Worm (Caenorhabditis elegans): ENCODE results near the gene F17E9.5.

F17E9.5 gene

ce11 chrIV:8301925-8302324, 43.7 kb upstream of the F17E9.5 start:
- peak; percentile 45 for TF ChIP-seq sma-3 (GFP tag; optimal IDR thresholded peaks at IDR 0.05)
- peak; percentile 17 for TF ChIP-seq nhr-129 (tag; optimal IDR thresholded peaks at IDR 0.05)
- peak; percentile 27 for TF ChIP-seq sem-4 (tag; optimal IDR thresholded peaks at IDR 0.05)
- peak; percentile 48 for TF ChIP-seq nhr-25 (tag; optimal IDR thresholded peaks at IDR 0.05)
- TF ChIP-seq nhr-6 (tag; optimal IDR thresholded peaks at IDR 0.05) = no peak
- peak; percentile 46 for TF ChIP-seq fos-1 (tag; optimal IDR thresholded peaks at IDR 0.05)
- peak; percentile 59 for TF ChIP-seq nhr-21 (tag; optimal IDR thresholded peaks at IDR 0.05)
- TF ChIP-seq unc-62 (GFP tag; optimal IDR thresholded peaks at IDR 0.05) = no peak
- peak; percentile 20 for TF ChIP-seq crh-2 (tag; optimal IDR thresholded peaks at IDR 0.05)
- peak; percentile 23 for TF ChIP-seq peb-1 (tag; optimal IDR thresholded peaks at IDR 0.05)

- peak; percentile 62 for TF ChIP-seq blmp-1 (tag; optimal IDR thresholded peaks at IDR 0.05; ENCODE audit: insufficient read depth)
- no peak for TF ChIP-seq sma-9 (GFP tag; optimal IDR thresholded peaks at IDR 0.05)
- no peak for TF ChIP-seq sma-9 (tag; optimal IDR thresholded peaks at IDR 0.05)
- no peak for TF ChIP-seq unc-62 (GFP tag; optimal IDR thresholded peaks at IDR 0.05)
- no peak for TF ChIP-seq peb-1 (tag; optimal IDR thresholded peaks at IDR 0.05)
- no peak for TF ChIP-seq ztf-4 (tag; optimal IDR thresholded peaks at IDR 0.05)
- no peak for TF ChIP-seq mdl-1 (tag; optimal IDR thresholded peaks at IDR 0.05)
- TF ChIP-seq mab-5 (tag; optimal IDR thresholded peaks at IDR 0.05) = no peak
- no peak for TF ChIP-seq snpc-4 (tag; optimal IDR thresholded peaks at IDR 0.05)
- no peak for TF ChIP-seq ZK546.5 (tag; optimal IDR thresholded peaks at IDR 0.05)
- peak; percentile 56 for TF ChIP-seq nhr-25 (tag; optimal IDR thresholded peaks at IDR 0.05)
Measured at ce11 chrIV:8302648-8303161, 42.9 kb upstream of the F17E9.5 start.

ce11 chrIV:8303668-8304067, 42.0 kb upstream of the F17E9.5 start, which contains the start of gene vha-5:
Gene vha-5, plus strand, starts transcription at chrIV:8303968.
- TF ChIP-seq egl-27 (tag; optimal IDR thresholded peaks at IDR 0.05) (no peak), unc-39 (tag; optimal IDR thresholded peaks at IDR 0.05) (no peak), lin-39 (tag; optimal IDR thresholded peaks at IDR 0.05) (no peak), ztf-11 (tag; optimal IDR thresholded peaks at IDR 0.05) (no peak), sem-4 (tag; optimal IDR thresholded peaks at IDR 0.05) (no peak), elt-3 (tag; optimal IDR thresholded peaks at IDR 0.05) (no peak), zag-1 (tag; optimal IDR thresholded peaks at IDR 0.05) (no peak), lin-13 (GFP tag; optimal IDR thresholded peaks at IDR 0.05) (no peak), peb-1 (tag; optimal IDR thresholded peaks at IDR 0.05) (no peak), Y55F3AM.14 (GFP tag; optimal IDR thresholded peaks at IDR 0.05) (no peak), unc-55 (GFP tag; optimal IDR thresholded peaks at IDR 0.05) (no peak), ama-1 (optimal IDR thresholded peaks at IDR 0.05) (no peak)

ce11 chrIV:8307408-8307807, 38.2 kb upstream of the F17E9.5 start:
- TF ChIP-seq ceh-82 (tag; optimal IDR thresholded peaks at IDR 0.05) (no peak), blmp-1 (tag; optimal IDR thresholded peaks at IDR 0.05; ENCODE audit: insufficient read depth) (no peak), nhr-25 (tag; optimal IDR thresholded peaks at IDR 0.05) (peak; percentile 27)

ce11 chrIV:8312105-8312504, 33.5 kb upstream of the F17E9.5 start:
- no peak for TF ChIP-seq aly-2 (tag; optimal IDR thresholded peaks at IDR 0.05)
- no peak for TF ChIP-seq unc-39 (tag; optimal IDR thresholded peaks at IDR 0.05)
- TF ChIP-seq unc-62 (GFP tag; optimal IDR thresholded peaks at IDR 0.05) = no peak
- no peak for TF ChIP-seq sma-3 (GFP tag; optimal IDR thresholded peaks at IDR 0.05)
- TF ChIP-seq nhr-12 (tag; optimal IDR thresholded peaks at IDR 0.05) = no peak
- no peak for TF ChIP-seq gmeb-1 (tag; optimal IDR thresholded peaks at IDR 0.05)

ce11 chrIV:8312846-8313245, 32.8 kb upstream of the F17E9.5 start, which contains the start of gene F35H10.10:
Gene F35H10.10, minus strand, starts transcription at chrIV:8312946.
- no peak for TF ChIP-seq nhr-21 (tag; optimal IDR thresholded peaks at IDR 0.05)
- TF ChIP-seq lsy-2 (tag; optimal IDR thresholded peaks at IDR 0.05) = no peak
- no peak for TF ChIP-seq sma-9 (GFP tag; optimal IDR thresholded peaks at IDR 0.05)
- no peak for TF ChIP-seq sma-9 (tag; optimal IDR thresholded peaks at IDR 0.05)
- TF ChIP-seq nhr-6 (tag; optimal IDR thresholded peaks at IDR 0.05) = no peak
- TF ChIP-seq egl-27 (tag; optimal IDR thresholded peaks at IDR 0.05) = no peak
- TF ChIP-seq nhr-11 (tag; optimal IDR thresholded peaks at IDR 0.05) = no peak
- no peak for TF ChIP-seq blmp-1 (tag; optimal IDR thresholded peaks at IDR 0.05; ENCODE audit: insufficient read depth)
- no peak for TF ChIP-seq unc-62 (GFP tag; optimal IDR thresholded peaks at IDR 0.05)
- TF ChIP-seq skn-1 (tag; optimal IDR thresholded peaks at IDR 0.05) = no peak
- no peak for TF ChIP-seq unc-55 (GFP tag; optimal IDR thresholded peaks at IDR 0.05)
- TF ChIP-seq nhr-12 (tag; optimal IDR thresholded peaks at IDR 0.05) = no peak
- TF ChIP-seq nhr-10 (tag; optimal IDR thresholded peaks at IDR 0.05) = no peak
- TF ChIP-seq nhr-77 (tag; optimal IDR thresholded peaks at IDR 0.05) = no peak
- no peak for TF ChIP-seq zag-1 (tag; optimal IDR thresholded peaks at IDR 0.05)
- TF ChIP-seq ceh-16 (tag; optimal IDR thresholded peaks at IDR 0.05) = no peak
- no peak for TF ChIP-seq crh-2 (tag; optimal IDR thresholded peaks at IDR 0.05)
- TF ChIP-seq fos-1 (tag; optimal IDR thresholded peaks at IDR 0.05) = no peak
- no peak for TF ChIP-seq lin-13 (GFP tag; optimal IDR thresholded peaks at IDR 0.05)
